Worm (Caenorhabditis elegans): ENCODE results near the gene nduf-2.2.

nduf-2.2 gene

ce11 chrIII:6462610-6463009, 2.4 kb upstream of the nduf-2.2 start, which contains the start of gene T26A5.8:
Gene T26A5.8, minus strand, starts transcription at chrIII:6462856.
- TF ChIP-seq F44E2.7 (GFP tag; IDR thresholded peaks at IDR 0.05) (0 out of 2 replicates have a peak, but pooled peaks have one; percentile 2), dmd-8 (GFP tag; IDR thresholded peaks at IDR 0.05) (0 out of 2 replicates have a peak, but pooled peaks have one; percentile 26), ama-1 (optimal IDR thresholded peaks at IDR 0.05) (peak; percentile 93), ceh-82 (tag; optimal IDR thresholded peaks at IDR 0.05) (no peak), T20F7.1 (GFP tag; optimal IDR thresholded peaks at IDR 0.05) (no peak), ZK337.2 (GFP tag; IDR thresholded peaks at IDR 0.05) (no peak), daf-19 (GFP tag; conservative IDR thresholded peaks at IDR 0.05) (no peak), aly-2 (tag; optimal IDR thresholded peaks at IDR 0.05) (no peak), nhr-111 (GFP tag; optimal IDR thresholded peaks at IDR 0.05) (no peak), dmd-6 (GFP tag; IDR thresholded peaks at IDR 0.05) (0 out of 2 replicates have a peak, but pooled peaks have one; percentile 18), ceh-32 (tag; optimal IDR thresholded peaks at IDR 0.05; ENCODE audit: poor library complexity) (no peak), ceh-44 (GFP tag; IDR thresholded peaks at IDR 0.05) (no peak), snpc-1.2 (GFP tag; IDR thresholded peaks at IDR 0.05) (0 out of 2 replicates have a peak, but pooled peaks have one; percentile 28), unc-130 (GFP tag; optimal IDR thresholded peaks at IDR 0.05) (no peak), nhr-42 (GFP tag; IDR thresholded peaks at IDR 0.05) (no peak), spr-3 (GFP tag; optimal IDR thresholded peaks at IDR 0.05) (no peak), T26A8.4 (GFP tag; IDR thresholded peaks at IDR 0.05) (peak; percentile 57), vab-7 (GFP tag; IDR thresholded peaks at IDR 0.05) (no peak), jun-1 (tag; optimal IDR thresholded peaks at IDR 0.05) (no peak), nhr-6 (tag; optimal IDR thresholded peaks at IDR 0.05) (no peak), madf-9 (GFP tag; conservative IDR thresholded peaks at IDR 0.05) (no peak), lin-38 (GFP tag; IDR thresholded peaks at IDR 0.05) (peak; percentile 60), Y75B8A.6 (GFP tag; IDR thresholded peaks at IDR 0.05) (peak; percentile 72; the same call in 1 of the 2 replicates), mxl-3 (GFP tag; optimal IDR thresholded peaks at IDR 0.05) (no peak), Y5F2A.4 (GFP tag; optimal IDR thresholded peaks at IDR 0.05) (peak; percentile 14), ceh-28 (tag; optimal IDR thresholded peaks at IDR 0.05) (no peak), cey-2 (tag; optimal IDR thresholded peaks at IDR 0.05; ENCODE audit: borderline replicate concordance, insufficient read depth) (no peak), zag-1 (tag; optimal IDR thresholded peaks at IDR 0.05) (no peak), hmg-1.1 (GFP tag; IDR thresholded peaks at IDR 0.05) (no peak), aha-1 (tag) (peak; percentile 95), saeg-2 (GFP tag; IDR thresholded peaks at IDR 0.05) (no peak), set-16 (GFP tag; IDR thresholded peaks at IDR 0.05) (no peak), hlh-30 (tag; optimal IDR thresholded peaks at IDR 0.05; ENCODE audit: insufficient read depth) (no peak), daf-12 (tag; optimal IDR thresholded peaks at IDR 0.05) (no peak), mep-1 (tag; optimal IDR thresholded peaks at IDR 0.05) (peak; percentile 61), gei-8 (GFP tag; optimal IDR thresholded peaks at IDR 0.05) (no peak), nhr-77 (tag; optimal IDR thresholded peaks at IDR 0.05) (no peak), nhr-237 (tag; optimal IDR thresholded peaks at IDR 0.05) (no peak), ztf-11 (tag; optimal IDR thresholded peaks at IDR 0.05) (no peak), spr-1 (tag; optimal IDR thresholded peaks at IDR 0.05) (peak; percentile 20), mxl-2 (GFP tag; conservative IDR thresholded peaks at IDR 0.05) (no peak), pqm-1 (tag; optimal IDR thresholded peaks at IDR 0.05) (no peak), ztf-7 (tag; optimal IDR thresholded peaks at IDR 0.05) (no peak), mdt-29 (GFP tag; IDR thresholded peaks at IDR 0.05) (no peak), daf-8 (GFP tag; IDR thresholded peaks at IDR 0.05) (no peak), daf-16 (GFP tag; optimal IDR thresholded peaks at IDR 0.05) (peak in 1 of 2 experiments; percentile 13), daf-16 (tag; optimal IDR thresholded peaks at IDR 0.05) (peak; percentile 28), ZK546.5 (tag; optimal IDR thresholded peaks at IDR 0.05) (no peak), php-3 (GFP tag; IDR thresholded peaks at IDR 0.05) (no peak), mes-2 (tag; optimal IDR thresholded peaks at IDR 0.05; ENCODE audit: poor library complexity, severe bottlenecking) (peak; percentile 19), lir-3 (tag; optimal IDR thresholded peaks at IDR 0.05) (no peak), fkh-10 (GFP tag; optimal IDR thresholded peaks at IDR 0.05) (no peak), lin-39 (tag; optimal IDR thresholded peaks at IDR 0.05) (no peak)

Data from whole organism, L4 larva.